Worm (Caenorhabditis elegans): ENCODE measurements around the gene F35B3.3.

DNA sequence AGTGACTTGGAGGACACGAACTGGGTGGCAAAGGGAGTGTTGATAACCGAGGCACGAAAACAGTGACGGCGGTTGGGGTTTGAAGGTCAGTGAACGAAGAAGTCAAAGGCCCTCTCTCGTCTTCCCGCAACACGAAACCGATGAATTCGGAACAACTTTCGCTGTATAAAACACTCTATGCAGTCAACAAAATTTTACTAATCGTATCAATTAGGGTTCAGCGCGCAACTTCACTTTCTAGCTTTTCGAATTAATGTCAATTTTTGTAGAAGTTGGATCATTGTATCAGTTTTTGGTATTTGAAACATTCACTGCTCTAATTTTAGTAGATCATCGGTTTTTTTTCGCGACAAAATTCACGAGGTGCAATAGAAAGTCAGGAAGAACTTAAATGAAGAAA, 25.4 kb downstream of the F35B3.3 start:
- TF ChIP-seq nhr-237 (tag; optimal IDR thresholded peaks at IDR 0.05), result no peak
- no peak for TF ChIP-seq nhr-76 (tag; optimal IDR thresholded peaks at IDR 0.05)
